Worm (Caenorhabditis elegans): ENCODE data around the gene R06F6.8.

The R06F6.8 gene

ce11 chrII:10840067-10840466 is 20.3 kb upstream of the R06F6.8 start (continued):
- peak; percentile 63; the same call in 1 of the 2 replicates for TF ChIP-seq ztf-28 (GFP tag; IDR thresholded peaks at IDR 0.05)
- TF ChIP-seq T07F8.4 (tag; optimal IDR thresholded peaks at IDR 0.05), result peak; percentile 75
- no peak for TF ChIP-seq pha-4 (tag; optimal IDR thresholded peaks at IDR 0.05)
- peak; percentile 86 for TF ChIP-seq snpc-1.3 (tag; optimal IDR thresholded peaks at IDR 0.05; ENCODE audit: insufficient read depth)
- peak; percentile 82 for TF ChIP-seq F23B12.7 (tag; optimal IDR thresholded peaks at IDR 0.05; ENCODE audit: insufficient read depth)
- peak; percentile 76 for TF ChIP-seq C17E4.6 (GFP tag; IDR thresholded peaks at IDR 0.05)
- TF ChIP-seq F22D6.2 (tag; optimal IDR thresholded peaks at IDR 0.05), result peak; percentile 60
- TF ChIP-seq mel-28 (tag; optimal IDR thresholded peaks at IDR 0.05; ENCODE audit: borderline replicate concordance), result peak; percentile 61
- peak; percentile 79 for TF ChIP-seq ztf-26 (tag; optimal IDR thresholded peaks at IDR 0.05)
- peak; percentile 91 for TF ChIP-seq nfyb-1 (GFP tag; IDR thresholded peaks at IDR 0.05)
- TF ChIP-seq xnd-1 (tag; optimal IDR thresholded peaks at IDR 0.05), result no peak
- peak; percentile 82 for TF ChIP-seq attf-5 (GFP tag; optimal IDR thresholded peaks at IDR 0.05)
- no peak for TF ChIP-seq ztf-22 (GFP tag; optimal IDR thresholded peaks at IDR 0.05)
- no peak for TF ChIP-seq dpff-1 (tag; optimal IDR thresholded peaks at IDR 0.05)
- TF ChIP-seq F55B11.4 (tag; optimal IDR thresholded peaks at IDR 0.05; ENCODE audit: borderline replicate concordance, insufficient read depth), result no peak
- no peak for TF ChIP-seq sdz-38 (tag; optimal IDR thresholded peaks at IDR 0.05)
- TF ChIP-seq repo-1 (tag; optimal IDR thresholded peaks at IDR 0.05), result peak; percentile 87
- no peak for TF ChIP-seq lag-1 (GFP tag; IDR thresholded peaks at IDR 0.05)
- TF ChIP-seq snpc-4 (GFP tag; optimal IDR thresholded peaks at IDR 0.05), result peak; percentile 75
- peak; percentile 24 to 78 (median 72) for TF ChIP-seq snpc-4 (tag; optimal IDR thresholded peaks at IDR 0.05)
- TF ChIP-seq F39B2.1 (GFP tag; IDR thresholded peaks at IDR 0.05), result no peak
- TF ChIP-seq bed-2 (GFP tag; IDR thresholded peaks at IDR 0.05), result 0 out of 2 replicates have a peak, but pooled peaks have one; percentile 36
- TF ChIP-seq chd-7 (tag; optimal IDR thresholded peaks at IDR 0.05), result peak; percentile 84
- no peak for TF ChIP-seq nhr-179 (tag; optimal IDR thresholded peaks at IDR 0.05)
- TF ChIP-seq ets-4 (GFP tag; optimal IDR thresholded peaks at IDR 0.05), result peak; percentile 44
- TF ChIP-seq die-1 (tag; optimal IDR thresholded peaks at IDR 0.05), result peak; percentile 94
- TF ChIP-seq ceh-40 (GFP tag; IDR thresholded peaks at IDR 0.05), result peak; percentile 69; the same call in 1 of the 2 replicates
- TF ChIP-seq mcd-1 (GFP tag; IDR thresholded peaks at IDR 0.05), result peak; percentile 80
- TF ChIP-seq him-1 (tag; optimal IDR thresholded peaks at IDR 0.05), result peak; percentile 91
- TF ChIP-seq F57C9.4 (tag; optimal IDR thresholded peaks at IDR 0.05), result no peak
- TF ChIP-seq tbx-9 (tag; optimal IDR thresholded peaks at IDR 0.05; ENCODE audit: borderline replicate concordance), result peak; percentile 38
- peak; percentile 94 for TF ChIP-seq B0261.1 (tag; optimal IDR thresholded peaks at IDR 0.05)
- no peak for TF ChIP-seq gei-17 (GFP tag; optimal IDR thresholded peaks at IDR 0.05)
- TF ChIP-seq ztf-18 (tag; optimal IDR thresholded peaks at IDR 0.05), result peak; percentile 79
- TF ChIP-seq akir-1 (GFP tag; optimal IDR thresholded peaks at IDR 0.05), result peak; percentile 65
- 0 out of 2 replicates have a peak, but pooled peaks have one; percentile 66 for TF ChIP-seq egl-18 (GFP tag; IDR thresholded peaks at IDR 0.05)
- peak; percentile 76 to 94 for TF ChIP-seq rec-8 (tag; optimal IDR thresholded peaks at IDR 0.05)
- TF ChIP-seq hsf-1 (GFP tag; IDR thresholded peaks at IDR 0.05), result 0 out of 2 replicates have a peak, but pooled peaks have one; percentile 25
- peak; percentile 84 for TF ChIP-seq ceh-79 (tag; optimal IDR thresholded peaks at IDR 0.05)
- 0 out of 2 replicates have a peak, but pooled peaks have one; percentile 18 for TF ChIP-seq Y67H2A.10 (GFP tag; conservative IDR thresholded peaks at IDR 0.05)
- TF ChIP-seq zim-3 (tag; optimal IDR thresholded peaks at IDR 0.05), result peak; percentile 90
- peak; percentile 34 for TF ChIP-seq F49E8.2 (tag; optimal IDR thresholded peaks at IDR 0.05; ENCODE audit: insufficient read depth)
- peak; percentile 64; the same call in 1 of the 2 replicates for TF ChIP-seq K11D2.4 (GFP tag; IDR thresholded peaks at IDR 0.05)
- peak; percentile 64 for TF ChIP-seq zfh-2 (GFP tag; conservative IDR thresholded peaks at IDR 0.05)
- peak; percentile 92 for TF ChIP-seq ceh-27 (GFP tag; optimal IDR thresholded peaks at IDR 0.05)
- TF ChIP-seq B0019.2 (GFP tag; conservative IDR thresholded peaks at IDR 0.05), result 0 out of 2 replicates have a peak, but pooled peaks have one; percentile 19
- no peak for TF ChIP-seq nfya-1 (tag; optimal IDR thresholded peaks at IDR 0.05; ENCODE audit: borderline replicate concordance, insufficient read depth)

Data from whole organism, young adult.